Fruit fly (Drosophila melanogaster) whole organism, embryonic: ENCODE results near the gene Eig71Ei.

ENCODE experiments used
- Ada2b ChIP-seq: fragments of 200-800 bp; sonication (Bioruptor generic); IDR thresholded peaks from 2 replicates; pipeline ENCODE4 v1.3.6; 2022; ENCODE audit warnings: missing biosample characterization, missing genetic modification characterization
- CG11723 ChIP-seq: fragments of 200-800 bp; sonication (Bioruptor generic); optimal IDR thresholded peaks from 2 replicates; lab custom pipeline; 2017; ENCODE audit warnings: missing biosample characterization, mild to moderate bottlenecking, missing genetic modification characterization
- CG4328 ChIP-seq: fragments of 200-800 bp; sonication (Bioruptor generic); optimal IDR thresholded peaks from 3 replicates; lab custom pipeline; 2017; ENCODE audit warnings: missing biosample characterization, missing genetic modification reagents, missing genetic modification characterization
- CG6272 ChIP-seq: fragments of 200-800 bp; sonication (Bioruptor generic); IDR thresholded peaks from 2 replicates; pipeline ENCODE4 v1.3.6; 2022; ENCODE audit warnings: missing biosample characterization, missing genetic modification characterization
- CG7928 ChIP-seq: fragments of 200-800 bp; sonication (Bioruptor generic); optimal IDR thresholded peaks from 2 replicates; lab custom pipeline; 2017; ENCODE audit warnings: missing biosample characterization, mild to moderate bottlenecking, missing genetic modification characterization
- CG8944 ChIP-seq: fragments of 200-800 bp; sonication (Bioruptor generic); optimal IDR thresholded peaks from 3 replicates; lab custom pipeline; 2016; ENCODE audit warnings: missing biosample characterization, missing genetic modification characterization
- Max ChIP-seq: fragments of 200-800 bp; sonication (Bioruptor generic); optimal IDR thresholded peaks from 2 replicates; lab custom pipeline; 2016; ENCODE audit warnings: missing biosample characterization, mild to moderate bottlenecking, missing genetic modification characterization
- Med ChIP-seq: fragments of 200-800 bp; sonication (Bioruptor generic); peaks from one replicate; lab custom pipeline; 2016; ENCODE audit warnings: missing biosample characterization, missing genetic modification characterization, mild to moderate bottlenecking, inconsistent platforms, moderate library complexity
- dpn ChIP-seq, 2 experiments: fragments of 200-800 bp; sonication (Bioruptor generic); optimal IDR thresholded peaks; 3 replicates each; lab custom pipeline; 2016; ENCODE audit warnings: missing biosample characterization in 2 of 2, missing genetic modification characterization in 2 of 2
- fd64A ChIP-seq: fragments of 200-800 bp; sonication (Bioruptor generic); optimal IDR thresholded peaks from 3 replicates; lab custom pipeline; 2018; ENCODE audit warnings: missing biosample characterization, mild to moderate bottlenecking, missing genetic modification characterization
- lbe ChIP-seq: fragments of 200-800 bp; sonication (Bioruptor generic); optimal IDR thresholded peaks from 2 replicates; lab custom pipeline; 2016; ENCODE audit warnings: missing biosample characterization, mild to moderate bottlenecking, missing genetic modification characterization
- nom ChIP-seq: fragments of 200-800 bp; sonication (Bioruptor generic); optimal IDR thresholded peaks from 2 replicates; lab custom pipeline; 2017; ENCODE audit warnings: missing biosample characterization, missing genetic modification characterization, mild to moderate bottlenecking, moderate library complexity, missing genetic modification reagents
- sc ChIP-seq, 3 experiments: fragments of >200 bp in 2 of 3; fragments of 200-800 bp in 1 of 3; sonication (Bioruptor generic) in 1 of 3; optimal IDR thresholded peaks; 2 replicates in 2 of 3; 3 replicates in 1 of 3; lab custom pipeline; 2017; ENCODE audit warnings: mild to moderate bottlenecking in 1 of 3, missing biosample characterization in 1 of 3, missing genetic modification characterization in 1 of 3, missing genetic modification reagents in 1 of 3
- zen ChIP-seq: fragments of 200-800 bp; sonication (Bioruptor generic); optimal IDR thresholded peaks from 3 replicates; lab custom pipeline; 2018; ENCODE audit warnings: missing biosample characterization, mild to moderate bottlenecking, missing genetic modification characterization, moderate library complexity

dm6 chr3L:15664199-15664794 lies 4.8 kb downstream of the Eig71Ei start:
- TF ChIP-seq Ada2b (GFP tag; lab: Robert Waterston, UW) (no peak), zen (tag; lab: Kevin White, UChicago) (no peak), dpn (GFP tag; optimal IDR thresholded peaks at IDR 0.05; lab: Kevin White, UChicago) (no peak), CG8944 (GFP tag; lab: Kevin White, UChicago) (no peak), CG7928 (GFP tag; lab: Kevin White, UChicago) (no peak), fd64A (GFP tag; lab: Kevin White, UChicago) (no peak), nom (no peak), Med (no peak), lbe (no peak), CG11723 (GFP tag; lab: Kevin White, UChicago) (no peak), Max (GFP tag; lab: Kevin White, UChicago) (no peak), CG4328 (GFP tag; lab: Kevin White, UChicago) (no peak), sc (optimal IDR thresholded peaks at IDR 0.05; lab: Kevin White, UChicago) (no peak), sc (GFP tag; optimal IDR thresholded peaks at IDR 0.05; lab: Kevin White, UChicago) (no peak), CG6272 (GFP tag; lab: Robert Waterston, UW) (no peak)
